Fruit fly (Drosophila melanogaster) whole organism, embryonic: ENCODE results near the gene CG32276.
A peak's percentile ranks its signal among the peaks of the same experiment; 100 is the strongest.

Source experiments
- Adf1 ChIP-seq: fragments of 200-800 bp; sonication (Bioruptor generic); IDR thresholded peaks from 2 replicates; pipeline ENCODE4 v1.3.6; 2022; ENCODE audit warnings: missing biosample characterization, missing genetic modification characterization
- Antp ChIP-seq: fragments of 200-800 bp; sonication (Bioruptor generic); optimal IDR thresholded peaks from 3 replicates; lab custom pipeline; 2016; ENCODE audit warnings: missing biosample characterization, missing genetic modification characterization
- Atf6 ChIP-seq: fragments of 200-800 bp; sonication (Bioruptor generic); IDR thresholded peaks from 2 replicates; pipeline ENCODE4 v1.3.6; 2022; ENCODE audit warnings: missing biosample characterization, missing genetic modification characterization
- CG10267 ChIP-seq: fragments of 200-800 bp; sonication (Bioruptor generic); optimal IDR thresholded peaks from 2 replicates; lab custom pipeline; 2018; ENCODE audit warnings: missing biosample characterization, mild to moderate bottlenecking, missing genetic modification characterization, moderate library complexity
- CG10431 ChIP-seq: fragments of 200-800 bp; sonication (Bioruptor generic); optimal IDR thresholded peaks from 3 replicates; lab custom pipeline; 2018; ENCODE audit warnings: missing biosample characterization, mild to moderate bottlenecking, missing genetic modification characterization
- CG11695 ChIP-seq: fragments of 200-800 bp; sonication (Bioruptor generic); IDR thresholded peaks from 3 replicates; pipeline ENCODE4 v1.3.6; 2022; ENCODE audit warnings: missing biosample characterization, missing genetic modification characterization
- CG1233 ChIP-seq: fragments of 200-800 bp; sonication (Bioruptor generic); optimal IDR thresholded peaks from 4 replicates; lab custom pipeline; 2018; ENCODE audit warnings: missing biosample characterization, mild to moderate bottlenecking, missing genetic modification characterization
- CG13424 ChIP-seq: fragments of 200-800 bp; sonication (Bioruptor generic); optimal IDR thresholded peaks from 2 replicates; lab custom pipeline; 2019; ENCODE audit warnings: missing biosample characterization, mild to moderate bottlenecking, missing genetic modification characterization, moderate library complexity
- CG14014 ChIP-seq: fragments of 200-800 bp; sonication (Bioruptor generic); IDR thresholded peaks from 2 replicates; pipeline ENCODE4 v1.3.6; 2022; ENCODE audit warnings: missing biosample characterization, missing genetic modification characterization
- CG14441 ChIP-seq: fragments of 200-800 bp; sonication (Bioruptor generic); IDR thresholded peaks from 2 replicates; pipeline ENCODE4 v1.3.6; 2022; ENCODE audit warnings: missing biosample characterization, missing genetic modification characterization
- CG15269 ChIP-seq: fragments of 200-800 bp; sonication (Bioruptor generic); optimal IDR thresholded peaks from 2 replicates; lab custom pipeline; 2018; ENCODE audit warnings: missing biosample characterization, mild to moderate bottlenecking, missing genetic modification characterization, moderate library complexity
- CG16813 ChIP-seq: fragments of 200-800 bp; sonication (Bioruptor generic); IDR thresholded peaks from 3 replicates; pipeline ENCODE4 v1.3.6; 2022; ENCODE audit warnings: missing biosample characterization, missing genetic modification characterization; ENCODE audit not compliant: partially characterized antibody
- CG16815 ChIP-seq: fragments of 200-800 bp; sonication (Bioruptor generic); optimal IDR thresholded peaks from 3 replicates; lab custom pipeline; 2017; ENCODE audit warnings: missing biosample characterization, mild to moderate bottlenecking, missing genetic modification characterization
- CG17186 ChIP-seq: fragments of 200-800 bp; sonication (Bioruptor generic); optimal IDR thresholded peaks from 3 replicates; lab custom pipeline; 2017; ENCODE audit warnings: missing biosample characterization, missing genetic modification reagents, missing genetic modification characterization
- CG18262 ChIP-seq: fragments of 200-800 bp; optimal IDR thresholded peaks from 3 replicates; lab custom pipeline; 2019; ENCODE audit warnings: missing biosample characterization, mild to moderate bottlenecking, missing genetic modification characterization, moderate library complexity
- CG2875 ChIP-seq: fragments of 200-800 bp; sonication (Bioruptor generic); optimal IDR thresholded peaks from 2 replicates; lab custom pipeline; 2017; ENCODE audit warnings: missing biosample characterization, mild to moderate bottlenecking, missing genetic modification characterization, missing genetic modification reagents
- CG30403 ChIP-seq: fragments of 200-800 bp; sonication (Bioruptor generic); optimal IDR thresholded peaks from 3 replicates; lab custom pipeline; 2016; ENCODE audit warnings: missing biosample characterization, missing genetic modification characterization
- CG31224 ChIP-seq: fragments of 200-800 bp; sonication (Bioruptor generic); IDR thresholded peaks from 2 replicates; pipeline ENCODE4 v1.3.6; 2022; ENCODE audit warnings: missing biosample characterization, missing genetic modification characterization
- CG32532 ChIP-seq: fragments of 200-800 bp; sonication (Bioruptor generic); IDR thresholded peaks from 2 replicates; pipeline ENCODE4 v1.3.6; 2022; ENCODE audit warnings: missing biosample characterization, missing genetic modification characterization
- CG5180 ChIP-seq: fragments of 200-800 bp; sonication (Bioruptor generic); optimal IDR thresholded peaks from 3 replicates; lab custom pipeline; 2017; ENCODE audit warnings: missing biosample characterization, missing genetic modification characterization, mild to moderate bottlenecking, moderate library complexity, missing genetic modification reagents
- CG7357 ChIP-seq: fragments of 200-800 bp; sonication (Bioruptor generic); IDR thresholded peaks from 3 replicates; pipeline ENCODE4 v1.3.6; 2022; ENCODE audit warnings: missing biosample characterization, missing genetic modification characterization
- CG7556 ChIP-seq: fragments of 200-800 bp; sonication (Bioruptor generic); optimal IDR thresholded peaks from 2 replicates; lab custom pipeline; 2017; ENCODE audit warnings: missing biosample characterization, mild to moderate bottlenecking, missing genetic modification characterization
- CG8281 ChIP-seq: fragments of 200-800 bp; sonication (Bioruptor generic); optimal IDR thresholded peaks from 2 replicates; lab custom pipeline; 2018; ENCODE audit warnings: missing biosample characterization, mild to moderate bottlenecking, missing genetic modification characterization, moderate library complexity
- CG8388 ChIP-seq: fragments of 200-800 bp; sonication (Bioruptor generic); optimal IDR thresholded peaks from 2 replicates; lab custom pipeline; 2019; ENCODE audit warnings: missing biosample characterization, mild to moderate bottlenecking, missing genetic modification characterization, moderate library complexity
- CG9932 ChIP-seq: fragments of 200-800 bp; sonication (Bioruptor generic); IDR thresholded peaks from 2 replicates; pipeline ENCODE4 v1.3.6; 2022; ENCODE audit warnings: missing biosample characterization, missing genetic modification characterization
- Chrac-16 ChIP-seq: fragments of 200-800 bp; sonication (Bioruptor generic); optimal IDR thresholded peaks from 3 replicates; lab custom pipeline; 2016; ENCODE audit warnings: missing biosample characterization, missing genetic modification characterization
- CkIIα-i1 ChIP-seq: fragments of 200-800 bp; sonication (Bioruptor generic); IDR thresholded peaks from 2 replicates; pipeline ENCODE4 v1.3.6; 2022; ENCODE audit warnings: missing biosample characterization, missing genetic modification characterization
- Ets65A ChIP-seq: fragments of 200-800 bp; sonication (Bioruptor generic); peaks from one replicate; lab custom pipeline; 2016; ENCODE audit warnings: missing biosample characterization, missing genetic modification characterization
- H2.0 ChIP-seq: fragments of 200-800 bp; sonication (Bioruptor generic); IDR thresholded peaks from 2 replicates; pipeline ENCODE4 v1.3.6; 2022; ENCODE audit warnings: missing biosample characterization, missing genetic modification characterization
- Hand ChIP-seq: fragments of 200-800 bp; sonication (Bioruptor generic); optimal IDR thresholded peaks from 2 replicates; lab custom pipeline; 2017; ENCODE audit warnings: mild to moderate bottlenecking, missing biosample characterization, missing genetic modification reagents, missing genetic modification characterization
- Jarid2 ChIP-seq: fragments of 200-800 bp; sonication (Bioruptor generic); optimal IDR thresholded peaks from 3 replicates; lab custom pipeline; 2017; ENCODE audit warnings: mild to moderate bottlenecking, missing biosample characterization, missing genetic modification reagents, missing genetic modification characterization
- Meics ChIP-seq: fragments of 200-800 bp; sonication (Bioruptor generic); optimal IDR thresholded peaks from 2 replicates; lab custom pipeline; 2017; ENCODE audit warnings: missing biosample characterization, mild to moderate bottlenecking, missing genetic modification characterization
- NfI ChIP-seq: fragments of 200-800 bp; sonication (Bioruptor generic); optimal IDR thresholded peaks from 3 replicates; lab custom pipeline; 2018; ENCODE audit warnings: missing biosample characterization, mild to moderate bottlenecking, missing genetic modification characterization, moderate library complexity
- Pdp1 ChIP-seq, 2 experiments: fragments of 200-800 bp; sonication (Bioruptor generic); optimal IDR thresholded peaks; 3 replicates each; lab custom pipeline; 2016; ENCODE audit warnings: missing biosample characterization in 2 of 2, missing genetic modification characterization in 2 of 2, mild to moderate bottlenecking in 1 of 2, moderate library complexity in 1 of 2
- Sry-δ ChIP-seq: fragments of 200-800 bp; sonication (Bioruptor generic); optimal IDR thresholded peaks from 2 replicates; lab custom pipeline; 2016; ENCODE audit warnings: missing biosample characterization, missing genetic modification characterization
- Stat92E ChIP-seq, 3 experiments: fragments of >200 bp in 2 of 3; fragments of 200-800 bp in 1 of 3; sonication (Bioruptor generic) in 1 of 3; optimal IDR thresholded peaks; 2 replicates each; lab custom pipeline; 2017 to 2019; ENCODE audit warnings: missing biosample characterization in 3 of 3, missing genetic modification characterization in 3 of 3, mild to moderate bottlenecking in 1 of 3, moderate library complexity in 1 of 3
- ab ChIP-seq: fragments of 200-800 bp; sonication (Bioruptor generic); optimal IDR thresholded peaks from 2 replicates; lab custom pipeline; 2016; ENCODE audit warnings: missing biosample characterization, missing genetic modification characterization
- ash1 ChIP-seq: fragments of 200-800 bp; sonication (Bioruptor generic); optimal IDR thresholded peaks from 2 replicates; lab custom pipeline; 2018; ENCODE audit warnings: missing biosample characterization, mild to moderate bottlenecking, missing genetic modification characterization
- bigmax ChIP-seq: fragments of 200-800 bp; sonication (Bioruptor generic); optimal IDR thresholded peaks from 2 replicates; lab custom pipeline; 2018; ENCODE audit warnings: missing biosample characterization, mild to moderate bottlenecking, missing genetic modification characterization
- cg ChIP-seq: fragments of 200-800 bp; sonication (Bioruptor generic); optimal IDR thresholded peaks from 3 replicates; lab custom pipeline; 2019; ENCODE audit warnings: missing biosample characterization, mild to moderate bottlenecking, missing genetic modification characterization, moderate library complexity
- chn ChIP-seq: fragments of 200-800 bp; sonication (Bioruptor generic); optimal IDR thresholded peaks from 2 replicates; lab custom pipeline; 2016; ENCODE audit warnings: missing biosample characterization, missing genetic modification characterization
- dati ChIP-seq: fragments of 200-800 bp; sonication (Bioruptor generic); IDR thresholded peaks from 2 replicates; pipeline ENCODE4 v1.3.6; 2022; ENCODE audit warnings: missing biosample characterization, missing genetic modification characterization
- dimm ChIP-seq: fragments of 200-800 bp; sonication (Bioruptor generic); IDR thresholded peaks from 2 replicates; pipeline ENCODE4 v1.3.6; 2022; ENCODE audit warnings: missing biosample characterization, missing genetic modification characterization
- gcm2 ChIP-seq: fragments of 200-800 bp; sonication (Bioruptor generic); optimal IDR thresholded peaks from 2 replicates; lab custom pipeline; 2016; ENCODE audit warnings: missing biosample characterization, missing genetic modification characterization
- grn ChIP-seq: fragments of 200-800 bp; sonication (Bioruptor generic); optimal IDR thresholded peaks from 3 replicates; lab custom pipeline; 2017; ENCODE audit warnings: missing biosample characterization, missing genetic modification characterization
- inv ChIP-seq: fragments of 200-800 bp; sonication (Bioruptor generic); IDR thresholded peaks from 2 replicates; pipeline ENCODE4 v1.3.6; 2022; ENCODE audit warnings: missing biosample characterization, missing genetic modification characterization; ENCODE audit not compliant: partially characterized antibody
- onecut ChIP-seq: fragments of 200-800 bp; sonication (Bioruptor generic); IDR thresholded peaks from 2 replicates; pipeline ENCODE4 v1.3.6; 2022; ENCODE audit warnings: missing biosample characterization, missing genetic modification characterization
- rib ChIP-seq: fragments of 200-800 bp; sonication (Bioruptor generic); IDR thresholded peaks from 2 replicates; pipeline ENCODE4 v1.3.6; 2022; ENCODE audit warnings: missing biosample characterization, missing genetic modification characterization
- ro ChIP-seq: fragments of 200-800 bp; sonication (Bioruptor generic); IDR thresholded peaks from 2 replicates; pipeline ENCODE4 v1.3.6; 2022; ENCODE audit warnings: missing biosample characterization, missing genetic modification characterization
- sim ChIP-seq: fragments of 200-800 bp; sonication (Bioruptor generic); IDR thresholded peaks from 2 replicates; pipeline ENCODE4 v1.3.6; 2022; ENCODE audit warnings: missing biosample characterization, missing genetic modification characterization
- zen2 ChIP-seq: fragments of 200-800 bp; sonication (Bioruptor generic); IDR thresholded peaks from 3 replicates; pipeline ENCODE4 v1.3.6; 2022; ENCODE audit warnings: missing biosample characterization, missing genetic modification characterization; ENCODE audit not compliant: partially characterized antibody

Gene CG32276

dm6 chr3L:3194059-3194458, 4.8 kb downstream of the CG32276 start (continued):
- TF ChIP-seq Stat92E (GFP tag; optimal IDR thresholded peaks at IDR 0.05; lab: Kevin White, UChicago) (no peak), CG14441 (peak; percentile 94), CG1233 (GFP tag; lab: Kevin White, UChicago) (peak; percentile 88), dati (GFP tag; lab: Robert Waterston, UW) (peak; percentile 78; the same call in 1 of the 2 replicates), gcm2 (GFP tag; lab: Kevin White, UChicago) (peak; percentile 9), chn (GFP tag; lab: Kevin White, UChicago) (peak; percentile 76), Hand (GFP tag; lab: Kevin White, UChicago) (peak; percentile 90), CG15269 (peak; percentile 96), dimm (GFP tag; lab: Robert Waterston, UW) (peak; percentile 87), Meics (peak; percentile 94), H2.0 (peak; percentile 90), CG16815 (GFP tag; lab: Kevin White, UChicago) (peak; percentile 85), CG7556 (GFP tag; lab: Kevin White, UChicago) (peak; percentile 92), zen2 (no peak), Jarid2 (GFP tag; lab: Kevin White, UChicago) (peak; percentile 67), ro (GFP tag; lab: Robert Waterston, UW) (peak; percentile 85), Adf1 (GFP tag; lab: Robert Waterston, UW) (peak; percentile 70), CG31224 (peak; percentile 86), CG13424 (tag; lab: Kevin White, UChicago) (peak; percentile 93), grn (GFP tag; lab: Kevin White, UChicago) (peak; percentile 20), Pdp1 (GFP tag; optimal IDR thresholded peaks at IDR 0.05; lab: Kevin White, UChicago) (peak; percentile 55), ab (GFP tag; lab: Kevin White, UChicago) (no peak), Chrac-16 (GFP tag; lab: Kevin White, UChicago) (peak; percentile 87), Sry-δ (peak; percentile 5), Ets65A (GFP tag; lab: Kevin White, UChicago) (peak; percentile 37), CG10431 (peak; percentile 71), CkIIα-i1 (0 out of 2 replicates have a peak, but pooled peaks have one; percentile 15), CG2875 (GFP tag; lab: Kevin White, UChicago) (peak; percentile 91), CG16813 (GFP tag; lab: Robert Waterston, UW) (no peak), CG32532 (GFP tag; lab: Robert Waterston, UW) (peak; percentile 94), inv (GFP tag; lab: Robert Waterston, UW) (no peak), CG8388 (peak; percentile 95), NfI (GFP tag; lab: Kevin White, UChicago) (peak; percentile 93), bigmax (GFP tag; lab: Kevin White, UChicago) (peak; percentile 53), CG7357 (GFP tag; lab: Robert Waterston, UW) (peak; percentile 82), Antp (peak; percentile 39), CG9932 (GFP tag; lab: Robert Waterston, UW) (peak; percentile 81), CG11695 (GFP tag; lab: Robert Waterston, UW) (peak; percentile 97), CG18262 (peak; percentile 95), CG5180 (GFP tag; lab: Kevin White, UChicago) (peak; percentile 80), CG8281 (tag; lab: Kevin White, UChicago) (peak; percentile 77), cg (peak; percentile 62), Atf6 (GFP tag; lab: Robert Waterston, UW) (peak; percentile 93), sim (GFP tag; lab: Robert Waterston, UW) (peak; percentile 92), ash1 (peak; percentile 63), CG17186 (peak; percentile 47), CG10267 (tag; lab: Kevin White, UChicago) (peak; percentile 89), CG14014 (GFP tag; lab: Robert Waterston, UW) (peak; percentile 94), CG30403 (GFP tag; lab: Kevin White, UChicago) (peak; percentile 85), rib (peak; percentile 90), onecut (GFP tag; lab: Robert Waterston, UW) (peak; percentile 91)
